Worm (Caenorhabditis elegans): ENCODE data around the gene set-9.

- TF ChIP-seq ceh-82 (tag; optimal IDR thresholded peaks at IDR 0.05) (no peak), hlh-30 (tag; optimal IDR thresholded peaks at IDR 0.05; ENCODE audit: insufficient read depth) (no peak), snpc-4 (tag; optimal IDR thresholded peaks at IDR 0.05) (no peak), pha-4 (GFP tag; IDR thresholded peaks at IDR 0.05) (no peak), pha-4 (tag; optimal IDR thresholded peaks at IDR 0.05) (no peak)
Observed at ce11 chrIV:4288332-4288731, 19.4 kb upstream of the set-9 start, which contains the start of gene srv-4.
